Worm (Caenorhabditis elegans) whole organism, L2 larva: ENCODE results near the gene C33H5.13.

Experiments
- C34F6.9 ChIP-seq: fragments of 150-350 bp; optimal IDR thresholded peaks from 2 replicates; lab custom pipeline; 2014; ENCODE audit warnings: missing biosample characterization, missing genetic modification characterization
- R02D3.7 ChIP-seq: fragments of 150-350 bp; optimal IDR thresholded peaks from 2 replicates; lab custom pipeline; 2014; ENCODE audit warnings: missing biosample characterization, missing genetic modification characterization
- ZK546.5 ChIP-seq: sonication (generic microtip); optimal IDR thresholded peaks from 2 replicates; lab custom pipeline; 2017; ENCODE audit warnings: missing biosample characterization, missing genetic modification characterization
- alr-1 ChIP-seq: fragments of 150-350 bp; optimal IDR thresholded peaks from 2 replicates; lab custom pipeline; 2014; ENCODE audit warnings: missing biosample characterization, missing genetic modification characterization
- aly-2 ChIP-seq: fragments of 150-350 bp; optimal IDR thresholded peaks from 2 replicates; lab custom pipeline; 2014; ENCODE audit warnings: missing biosample characterization, missing genetic modification characterization
- ama-1 ChIP-seq: fragments of 150-350 bp; optimal IDR thresholded peaks from 2 replicates; lab custom pipeline; 2018; ENCODE audit warnings: inconsistent platforms
- ceh-16 ChIP-seq: fragments of 150-350 bp; optimal IDR thresholded peaks from 2 replicates; lab custom pipeline; 2014; ENCODE audit warnings: missing biosample characterization, missing genetic modification characterization
- crh-2 ChIP-seq: sonication (generic microtip); optimal IDR thresholded peaks from 2 replicates; lab custom pipeline; 2017; ENCODE audit warnings: missing biosample characterization, missing genetic modification characterization
- dmd-4 ChIP-seq: sonication (generic microtip); optimal IDR thresholded peaks from 2 replicates; lab custom pipeline; 2017; ENCODE audit warnings: missing biosample characterization, missing genetic modification characterization
- elt-1 ChIP-seq: fragments of 150-350 bp; optimal IDR thresholded peaks from 2 replicates; lab custom pipeline; 2014; ENCODE audit warnings: missing biosample characterization, missing genetic modification characterization
- fos-1 ChIP-seq: fragments of 150-350 bp; optimal IDR thresholded peaks from 2 replicates; lab custom pipeline; 2014; ENCODE audit warnings: missing biosample characterization, missing genetic modification characterization
- lin-13 ChIP-seq: fragments of 150-350 bp; optimal IDR thresholded peaks from 2 replicates; lab custom pipeline; 2014; ENCODE audit warnings: missing biosample characterization, missing genetic modification reagents, missing genetic modification characterization
- lin-39 ChIP-seq: fragments of 150-350 bp; optimal IDR thresholded peaks from 2 replicates; lab custom pipeline; 2014; ENCODE audit warnings: missing biosample characterization, missing genetic modification reagents, missing genetic modification characterization
- lsy-2 ChIP-seq, 2 experiments: fragments of 150-350 bp in 1 of 2; sonication (generic microtip) in 1 of 2; optimal IDR thresholded peaks; 2 replicates each; lab custom pipeline; 2014 to 2017; ENCODE audit warnings: missing biosample characterization in 2 of 2, missing genetic modification characterization in 2 of 2
- mab-5 ChIP-seq: fragments of 150-350 bp; optimal IDR thresholded peaks from 2 replicates; lab custom pipeline; 2014; ENCODE audit warnings: missing biosample characterization, missing genetic modification characterization
- mbf-1 ChIP-seq: sonication (generic microtip); optimal IDR thresholded peaks from 2 replicates; lab custom pipeline; 2017; ENCODE audit warnings: missing biosample characterization, missing genetic modification characterization
- mdl-1 ChIP-seq, 2 experiments: fragments of 150-350 bp in 1 of 2; sonication (generic microtip) in 1 of 2; optimal IDR thresholded peaks; 2 replicates each; lab custom pipeline; 2017; ENCODE audit warnings: missing biosample characterization in 2 of 2, missing genetic modification characterization in 2 of 2
- nhr-10 ChIP-seq: sonication (generic microtip); optimal IDR thresholded peaks from 2 replicates; lab custom pipeline; 2017; ENCODE audit warnings: missing biosample characterization, missing genetic modification characterization
- nhr-11 ChIP-seq: fragments of 150-350 bp; optimal IDR thresholded peaks from 2 replicates; lab custom pipeline; 2014; ENCODE audit warnings: missing biosample characterization, missing genetic modification characterization
- nhr-12 ChIP-seq: fragments of 150-350 bp; optimal IDR thresholded peaks from 2 replicates; lab custom pipeline; 2014; ENCODE audit warnings: missing biosample characterization, missing genetic modification characterization
- nhr-129 ChIP-seq: fragments of 150-350 bp; optimal IDR thresholded peaks from 2 replicates; lab custom pipeline; 2014; ENCODE audit warnings: missing biosample characterization, missing genetic modification characterization
- nhr-237 ChIP-seq: fragments of 150-350 bp; optimal IDR thresholded peaks from 2 replicates; lab custom pipeline; 2014; ENCODE audit warnings: missing biosample characterization, missing genetic modification characterization
- nhr-6 ChIP-seq: fragments of 150-350 bp; optimal IDR thresholded peaks from 2 replicates; lab custom pipeline; 2014; ENCODE audit warnings: missing biosample characterization, missing genetic modification characterization
- nhr-77 ChIP-seq: fragments of 150-350 bp; optimal IDR thresholded peaks from 2 replicates; lab custom pipeline; 2014; ENCODE audit warnings: missing biosample characterization, missing genetic modification characterization
- peb-1 ChIP-seq: fragments of 150-350 bp; optimal IDR thresholded peaks from 2 replicates; lab custom pipeline; 2014; ENCODE audit warnings: missing biosample characterization, missing genetic modification characterization
- sem-4 ChIP-seq: fragments of 150-350 bp; optimal IDR thresholded peaks from 2 replicates; lab custom pipeline; 2014; ENCODE audit warnings: missing biosample characterization, missing genetic modification reagents, missing genetic modification characterization
- skn-1 ChIP-seq: sonication (generic microtip); optimal IDR thresholded peaks from 2 replicates; lab custom pipeline; 2017; ENCODE audit warnings: missing biosample characterization, missing genetic modification characterization
- sma-3 ChIP-seq: sonication (generic microtip); optimal IDR thresholded peaks from 2 replicates; lab custom pipeline; 2016; ENCODE audit warnings: missing genetic modification reagents, missing genetic modification characterization, missing compliant biosample characterization
- sma-9 ChIP-seq, 2 experiments: fragments of 150-350 bp in 1 of 2; sonication (generic microtip) in 1 of 2; optimal IDR thresholded peaks; 2 replicates each; lab custom pipeline; 2014 to 2016; ENCODE audit warnings: missing genetic modification characterization in 2 of 2, mild to moderate bottlenecking in 1 of 2, missing biosample characterization in 1 of 2, missing compliant biosample characterization in 1 of 2, missing genetic modification reagents in 1 of 2, moderate library complexity in 1 of 2
- unc-39 ChIP-seq: fragments of 150-350 bp; optimal IDR thresholded peaks from 2 replicates; lab custom pipeline; 2014; ENCODE audit warnings: missing biosample characterization, missing genetic modification characterization
- unc-55 ChIP-seq: fragments of 150-350 bp; sonication (generic microtip); optimal IDR thresholded peaks from 3 replicates; lab custom pipeline; 2014; ENCODE audit warnings: missing biosample characterization, missing genetic modification reagents, missing genetic modification characterization
- zag-1 ChIP-seq: fragments of 150-350 bp; optimal IDR thresholded peaks from 2 replicates; lab custom pipeline; 2014; ENCODE audit warnings: missing biosample characterization, missing genetic modification characterization
- ztf-1 ChIP-seq: fragments of 200-800 bp; sonication (Bioruptor generic); conservative IDR thresholded peaks from 2 replicates; pipeline ENCODE4 v1.3.6; 2022; ENCODE audit warnings: missing genetic modification characterization, missing compliant biosample characterization
- ztf-11 ChIP-seq: sonication (generic microtip); optimal IDR thresholded peaks from 2 replicates; lab custom pipeline; 2017; ENCODE audit warnings: missing biosample characterization, missing genetic modification characterization

The C33H5.13 gene

DNA sequence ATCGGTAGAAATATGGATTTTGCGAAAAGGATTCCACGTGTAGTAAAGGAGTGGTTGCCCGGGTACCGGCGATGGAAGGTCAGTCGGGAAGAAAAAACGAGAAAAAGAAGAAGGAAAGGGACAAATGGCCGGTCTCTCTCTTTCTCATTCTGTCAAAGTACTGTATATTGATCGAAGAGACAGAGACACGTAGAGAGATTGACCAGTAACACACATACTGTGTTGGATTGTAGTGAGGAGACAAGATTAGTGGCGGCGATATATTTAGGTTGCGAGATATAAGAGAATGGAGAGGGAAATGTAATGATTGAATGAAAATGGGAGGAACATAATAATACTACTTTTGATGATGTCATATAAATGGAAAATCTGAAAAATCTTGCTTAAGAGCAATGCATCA is 44.0 kb upstream of the C33H5.13 start (continued):
- TF ChIP-seq ZK546.5, result no peak
- peak; percentile 6 for TF ChIP-seq fos-1

DNA sequence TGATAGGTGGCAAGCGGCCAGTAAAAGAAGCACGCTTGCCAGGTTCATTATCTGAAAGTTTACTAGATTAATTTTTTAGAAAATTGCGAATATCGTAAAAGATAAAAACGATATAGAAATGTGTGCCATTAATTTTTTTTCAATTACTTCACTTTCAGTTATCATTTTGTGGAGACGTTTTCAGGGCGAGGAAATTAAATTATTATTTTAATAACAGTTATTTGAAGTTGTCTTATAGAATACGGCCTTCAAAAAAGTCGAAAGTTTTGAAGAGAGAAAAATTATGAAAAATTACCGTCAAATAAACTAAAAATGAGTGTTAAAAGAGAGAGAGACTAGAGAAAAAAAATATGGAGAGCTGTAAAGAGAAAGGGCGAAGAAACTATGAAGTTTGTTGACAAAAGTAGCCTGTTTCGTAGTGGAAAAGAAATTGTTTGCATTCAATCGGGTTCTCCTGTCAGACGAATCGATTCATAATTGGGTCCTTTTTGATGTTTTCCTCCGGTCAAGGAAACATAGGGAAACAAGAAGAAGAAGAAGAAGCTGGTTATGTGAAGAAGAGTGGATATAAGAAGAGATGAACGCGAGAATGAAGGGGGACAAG is 42.7 kb upstream of the C33H5.13 start, which contains the start of gene erp-44.2:
erp-44.2 (minus strand) TSS at position 51 of the 604 bp plus-strand sequence.
- no peak for TF ChIP-seq fos-1
- no peak for TF ChIP-seq elt-1 (tag; lab: Kevin White, UChicago)
- no peak for TF ChIP-seq nhr-10 (tag; lab: Kevin White, UChicago)
- no peak for TF ChIP-seq ama-1 (lab: Kevin White, UChicago)
- TF ChIP-seq lin-39, result no peak
- TF ChIP-seq skn-1 (tag; lab: Kevin White, UChicago), result no peak
- no peak for TF ChIP-seq unc-55 (GFP tag; lab: Kevin White, UChicago)
- TF ChIP-seq sma-9 (GFP tag; optimal IDR thresholded peaks at IDR 0.05; lab: Kevin White, UChicago), result no peak
- TF ChIP-seq sma-9 (tag; optimal IDR thresholded peaks at IDR 0.05; lab: Kevin White, UChicago), result no peak

DNA sequence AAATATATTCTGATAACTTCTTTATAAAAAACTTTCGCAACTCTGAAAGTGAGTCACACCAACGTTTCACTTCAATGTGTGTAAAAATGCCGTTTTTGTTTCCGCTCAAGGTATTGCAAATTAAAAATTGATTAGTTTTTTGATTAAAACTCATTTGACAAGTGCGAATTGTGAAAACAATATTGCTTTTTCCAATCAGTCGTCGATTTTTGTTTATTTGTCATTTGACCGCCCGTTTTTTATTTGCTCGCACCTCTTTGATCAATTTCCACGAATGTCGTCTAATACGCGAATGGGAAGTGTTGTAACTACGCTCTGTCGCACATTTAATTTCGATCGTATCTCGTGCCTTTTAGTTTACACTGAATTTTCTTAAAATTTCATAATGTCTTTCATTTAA is 38.1 kb upstream of the C33H5.13 start, which contains the start of gene mvb-12:
mvb-12 (plus strand) TSS at position 375 of the 400 bp plus-strand sequence.
- peak; percentile 37 for TF ChIP-seq fos-1
- TF ChIP-seq ztf-1 (GFP tag; lab: Robert Waterston, UW), result no peak
- no peak for TF ChIP-seq sma-3 (GFP tag; lab: Kevin White, UChicago)
- TF ChIP-seq aly-2 (tag; lab: Kevin White, UChicago), result no peak
- no peak for TF ChIP-seq nhr-10 (tag; lab: Kevin White, UChicago)
- no peak for TF ChIP-seq peb-1 (tag; lab: Kevin White, UChicago)
- TF ChIP-seq mdl-1 (tag; optimal IDR thresholded peaks at IDR 0.05; lab: Kevin White, UChicago), result no peak
- TF ChIP-seq unc-39 (tag; lab: Kevin White, UChicago), result no peak
- no peak for TF ChIP-seq ztf-11 (tag; lab: Kevin White, UChicago)
- TF ChIP-seq ceh-16 (tag; lab: Kevin White, UChicago), result no peak
- no peak for TF ChIP-seq nhr-11 (tag; lab: Kevin White, UChicago)
- no peak for TF ChIP-seq R02D3.7 (tag; lab: Kevin White, UChicago)
- no peak for TF ChIP-seq lin-13
- TF ChIP-seq sem-4 (tag; lab: Kevin White, UChicago), result no peak
- peak in 1 of 2 experiments; percentile 54 for TF ChIP-seq lsy-2 (tag; optimal IDR thresholded peaks at IDR 0.05; lab: Kevin White, UChicago)
- TF ChIP-seq ama-1 (lab: Kevin White, UChicago), result no peak
- TF ChIP-seq crh-2 (tag; lab: Kevin White, UChicago), result peak; percentile 21
- peak; percentile 40 for TF ChIP-seq unc-55 (GFP tag; lab: Kevin White, UChicago)
- TF ChIP-seq dmd-4 (tag; lab: Kevin White, UChicago), result no peak
- TF ChIP-seq nhr-6 (tag; lab: Kevin White, UChicago), result no peak
- TF ChIP-seq C34F6.9 (tag; lab: Kevin White, UChicago), result peak; percentile 43
- TF ChIP-seq nhr-77 (tag; lab: Kevin White, UChicago), result no peak
- TF ChIP-seq elt-1 (tag; lab: Kevin White, UChicago), result no peak
- no peak for TF ChIP-seq nhr-237 (tag; lab: Kevin White, UChicago)
- peak; percentile 43 for TF ChIP-seq nhr-129 (tag; lab: Kevin White, UChicago)
- no peak for TF ChIP-seq zag-1
- no peak for TF ChIP-seq nhr-12 (tag; lab: Kevin White, UChicago)
- TF ChIP-seq lin-39, result no peak

ce11 chrIV:7829275-7829938 is 37.3 kb upstream of the C33H5.13 start, which contains the start of gene C06A6.4:
Gene C06A6.4 (minus strand): TSS chrIV:7829298.
- TF ChIP-seq nhr-11 (tag; lab: Kevin White, UChicago) (no peak), mab-5 (no peak), alr-1 (tag; lab: Kevin White, UChicago) (no peak), mbf-1 (tag; lab: Kevin White, UChicago) (no peak), unc-39 (tag; lab: Kevin White, UChicago) (no peak), nhr-237 (tag; lab: Kevin White, UChicago) (no peak), fos-1 (peak; percentile 14)
- TF ChIP-seq, all 48 proteins: peak for 1
